Worm (Caenorhabditis elegans) whole organism, late embryonic: ENCODE measurements around the gene T21H3.1.

ENCODE experiments used
- C38D4.7 ChIP-seq: fragments of 200-800 bp; sonication (Bioruptor generic); optimal IDR thresholded peaks from 2 replicates; lab custom pipeline; 2018; ENCODE audit warnings: mild to moderate bottlenecking, missing genetic modification characterization, moderate library complexity, missing compliant biosample characterization
- F13H6.1 ChIP-seq: sonication (generic microtip); optimal IDR thresholded peaks from 2 replicates; lab custom pipeline; 2016; ENCODE audit warnings: missing genetic modification characterization, missing compliant biosample characterization
- T23F11.4 ChIP-seq: fragments of 200-800 bp; sonication (Bioruptor generic); optimal IDR thresholded peaks from 2 replicates; lab custom pipeline; 2018; ENCODE audit warnings: mild to moderate bottlenecking, missing genetic modification characterization, missing compliant biosample characterization
- ama-1 ChIP-seq: fragments of 150-350 bp; optimal IDR thresholded peaks from 2 replicates; lab custom pipeline; 2014
- ceh-14 ChIP-seq: sonication (generic microtip); optimal IDR thresholded peaks from 2 replicates; lab custom pipeline; 2016; ENCODE audit warnings: missing genotype, missing genetic modification characterization, missing compliant biosample characterization
- ceh-18 ChIP-seq: sonication (generic microtip); optimal IDR thresholded peaks from 2 replicates; lab custom pipeline; 2016; ENCODE audit warnings: missing genetic modification characterization, missing compliant biosample characterization
- ceh-19 ChIP-seq: fragments of 200-800 bp; sonication (Bioruptor generic); optimal IDR thresholded peaks from 2 replicates; lab custom pipeline; 2018; ENCODE audit warnings: mild to moderate bottlenecking, missing genetic modification characterization, missing compliant biosample characterization
- ceh-24 ChIP-seq: sonication (generic microtip); optimal IDR thresholded peaks from 2 replicates; lab custom pipeline; 2016; ENCODE audit warnings: mild to moderate bottlenecking, missing genetic modification characterization, missing compliant biosample characterization
- ceh-31 ChIP-seq: sonication (generic microtip); optimal IDR thresholded peaks from 2 replicates; lab custom pipeline; 2016; ENCODE audit warnings: missing genetic modification characterization, missing compliant biosample characterization
- ceh-34 ChIP-seq: sonication (generic microtip); optimal IDR thresholded peaks from 2 replicates; lab custom pipeline; 2016; ENCODE audit warnings: mild to moderate bottlenecking, missing genetic modification characterization, missing compliant biosample characterization
- ceh-48 ChIP-seq: sonication (generic microtip); optimal IDR thresholded peaks from 2 replicates; lab custom pipeline; 2016; ENCODE audit warnings: missing genetic modification characterization, inconsistent platforms, missing compliant biosample characterization
- ceh-6 ChIP-seq: fragments of 200-800 bp; sonication (Bioruptor generic); optimal IDR thresholded peaks from 2 replicates; lab custom pipeline; 2018; ENCODE audit warnings: mild to moderate bottlenecking, missing genetic modification characterization, missing compliant biosample characterization
- dmd-4 ChIP-seq: sonication (generic microtip); optimal IDR thresholded peaks from 2 replicates; lab custom pipeline; 2016; ENCODE audit warnings: borderline replicate concordance, missing genetic modification characterization, missing compliant biosample characterization
- elt-2 ChIP-seq: sonication (generic microtip); optimal IDR thresholded peaks from 2 replicates; lab custom pipeline; 2016; ENCODE audit warnings: missing genetic modification reagents, missing genetic modification characterization, missing compliant biosample characterization
- elt-4 ChIP-seq: sonication (generic microtip); optimal IDR thresholded peaks from 2 replicates; lab custom pipeline; 2016; ENCODE audit warnings: missing genetic modification characterization, missing compliant biosample characterization
- eyg-1 ChIP-seq: sonication (generic microtip); optimal IDR thresholded peaks from 2 replicates; lab custom pipeline; 2016; ENCODE audit warnings: missing genotype, missing genetic modification characterization, missing compliant biosample characterization
- fax-1 ChIP-seq: sonication (generic microtip); optimal IDR thresholded peaks from 2 replicates; lab custom pipeline; 2016; ENCODE audit warnings: missing genotype, missing genetic modification characterization, missing compliant biosample characterization
- fkh-10 ChIP-seq: fragments of 150-350 bp; optimal IDR thresholded peaks from 2 replicates; lab custom pipeline; 2014; ENCODE audit warnings: missing biosample characterization, missing genetic modification reagents, missing genetic modification characterization
- hlh-15 ChIP-seq: sonication (generic microtip); optimal IDR thresholded peaks from 2 replicates; lab custom pipeline; 2016; ENCODE audit warnings: missing genetic modification characterization, missing compliant biosample characterization
- hlh-8 ChIP-seq: sonication (generic microtip); optimal IDR thresholded peaks from 2 replicates; lab custom pipeline; 2016; ENCODE audit warnings: missing genotype, missing genetic modification characterization, missing compliant biosample characterization
- lim-6 ChIP-seq: sonication (generic microtip); optimal IDR thresholded peaks from 2 replicates; lab custom pipeline; 2016; ENCODE audit warnings: missing genetic modification characterization, missing compliant biosample characterization
- lin-11 ChIP-seq: fragments of 200-800 bp; sonication (Bioruptor generic); optimal IDR thresholded peaks from 2 replicates; lab custom pipeline; 2018; ENCODE audit warnings: mild to moderate bottlenecking, missing genetic modification characterization, missing compliant biosample characterization
- madf-2 ChIP-seq: sonication (generic microtip); optimal IDR thresholded peaks from 2 replicates; lab custom pipeline; 2017; ENCODE audit warnings: missing genetic modification characterization, missing compliant biosample characterization
- mec-3 ChIP-seq: sonication (generic microtip); optimal IDR thresholded peaks from 2 replicates; lab custom pipeline; 2016; ENCODE audit warnings: borderline replicate concordance, missing genetic modification characterization, missing compliant biosample characterization
- nfya-1 ChIP-seq: sonication (generic microtip); optimal IDR thresholded peaks from 2 replicates; lab custom pipeline; 2017; ENCODE audit warnings: missing genetic modification characterization, mild to moderate bottlenecking, missing compliant biosample characterization, antibody characterized with exemption, moderate library complexity
- nhr-11 ChIP-seq: fragments of 150-350 bp; optimal IDR thresholded peaks from 2 replicates; lab custom pipeline; 2014; ENCODE audit warnings: missing biosample characterization, missing genetic modification characterization
- nhr-232 ChIP-seq: sonication (generic microtip); optimal IDR thresholded peaks from 2 replicates; lab custom pipeline; 2016; ENCODE audit warnings: missing genetic modification characterization, missing compliant biosample characterization
- odd-2 ChIP-seq: sonication (generic microtip); optimal IDR thresholded peaks from 2 replicates; lab custom pipeline; 2017; ENCODE audit warnings: antibody characterized with exemption, mild to moderate bottlenecking, missing genetic modification characterization, missing compliant biosample characterization
- pha-2 ChIP-seq: sonication (generic microtip); optimal IDR thresholded peaks from 2 replicates; lab custom pipeline; 2017; ENCODE audit warnings: mild to moderate bottlenecking, missing genetic modification characterization, missing compliant biosample characterization
- pha-4 ChIP-seq: fragments of 150-350 bp; optimal IDR thresholded peaks from 2 replicates; lab custom pipeline; 2018; ENCODE audit warnings: missing biosample characterization, missing genetic modification reagents, missing genetic modification characterization
- pros-1 ChIP-seq: fragments of 150-350 bp; optimal IDR thresholded peaks from 2 replicates; lab custom pipeline; 2014; ENCODE audit warnings: missing biosample characterization, missing genetic modification reagents, missing genetic modification characterization
- rnt-1 ChIP-seq: sonication (generic microtip); optimal IDR thresholded peaks from 2 replicates; lab custom pipeline; 2016; ENCODE audit warnings: missing genetic modification characterization, missing compliant biosample characterization
- sdc-2 ChIP-seq: sonication (generic microtip); optimal IDR thresholded peaks from 2 replicates; lab custom pipeline; 2016; ENCODE audit warnings: missing genotype, missing genetic modification characterization, missing compliant biosample characterization
- tbx-2 ChIP-seq: sonication (generic microtip); optimal IDR thresholded peaks from 2 replicates; lab custom pipeline; 2016; ENCODE audit warnings: missing genetic modification characterization, missing compliant biosample characterization
- tbx-7 ChIP-seq: sonication (generic microtip); optimal IDR thresholded peaks from 2 replicates; lab custom pipeline; 2016; ENCODE audit warnings: missing genotype, missing genetic modification characterization, missing compliant biosample characterization
- ttx-3 ChIP-seq: sonication (generic microtip); optimal IDR thresholded peaks from 2 replicates; lab custom pipeline; 2016; ENCODE audit warnings: missing genetic modification reagents, missing genetic modification characterization, missing compliant biosample characterization
- unc-3 ChIP-seq, 2 experiments: fragments of 200-800 bp in 1 of 2; sonication (Bioruptor generic) in 1 of 2; sonication (generic microtip) in 1 of 2; conservative IDR thresholded peaks in 1 of 2; optimal IDR thresholded peaks in 1 of 2; 2 replicates each; pipeline versions ENCODE4 v1.3.6 to Lab custom; 2016 to 2022; ENCODE audit warnings: missing compliant biosample characterization in 2 of 2, missing genetic modification characterization in 2 of 2, missing genetic modification reagents in 1 of 2
- unc-42 ChIP-seq: sonication (generic microtip); optimal IDR thresholded peaks from 2 replicates; lab custom pipeline; 2016; ENCODE audit warnings: missing genotype, missing genetic modification characterization, missing compliant biosample characterization
- unc-55 ChIP-seq: sonication (generic microtip); optimal IDR thresholded peaks from 2 replicates; lab custom pipeline; 2017; ENCODE audit warnings: missing biosample characterization, missing genetic modification reagents, missing genetic modification characterization
- unc-86 ChIP-seq: sonication (generic microtip); optimal IDR thresholded peaks from 2 replicates; lab custom pipeline; 2016; ENCODE audit warnings: missing genetic modification characterization, missing compliant biosample characterization
- ztf-16 ChIP-seq: sonication (generic microtip); optimal IDR thresholded peaks from 2 replicates; lab custom pipeline; 2017; ENCODE audit warnings: missing genetic modification characterization, missing compliant biosample characterization

T21H3.1 gene

ce11 chrV:1153925-1154324 is 22.6 kb upstream of the T21H3.1 start:
- TF ChIP-seq ceh-31 (tag; lab: Kevin White, UChicago) (peak; percentile 63), nfya-1 (tag; lab: Kevin White, UChicago) (peak; percentile 47), unc-86 (peak; percentile 52), ttx-3 (tag; lab: Kevin White, UChicago) (no peak), madf-2 (tag; lab: Kevin White, UChicago) (peak; percentile 32), ama-1 (lab: Kevin White, UChicago) (no peak), dmd-4 (tag; lab: Kevin White, UChicago) (peak; percentile 49), lin-11 (tag; lab: Kevin White, UChicago) (no peak), fax-1 (tag; lab: Kevin White, UChicago) (no peak), ceh-34 (tag; lab: Kevin White, UChicago) (peak; percentile 6), sdc-2 (tag; lab: Kevin White, UChicago) (peak; percentile 25), tbx-7 (tag; lab: Kevin White, UChicago) (no peak), ceh-48 (tag; lab: Kevin White, UChicago) (no peak), ztf-16 (no peak), ceh-24 (tag; lab: Kevin White, UChicago) (no peak), F13H6.1 (peak; percentile 46), elt-2 (tag; lab: Kevin White, UChicago) (no peak), ceh-14 (tag; lab: Kevin White, UChicago) (peak; percentile 68), rnt-1 (tag; lab: Kevin White, UChicago) (peak; percentile 12), eyg-1 (peak; percentile 18), lim-6 (no peak), unc-42 (tag; lab: Kevin White, UChicago) (peak; percentile 43), ceh-18 (tag; lab: Kevin White, UChicago) (peak; percentile 41), odd-2 (tag; lab: Kevin White, UChicago) (no peak), ceh-6 (GFP tag; lab: Kevin White, UChicago) (peak; percentile 15), ceh-19 (GFP tag; lab: Kevin White, UChicago) (peak; percentile 30)

- TF ChIP-seq unc-42 (tag; lab: Kevin White, UChicago) (peak; percentile 76), pha-4 (no peak), mec-3 (tag; lab: Kevin White, UChicago) (no peak)
Observed at ce11 chrV:1154472-1155278, 21.8 kb upstream of the T21H3.1 start.

- no peak for TF ChIP-seq unc-3 (GFP tag; conservative IDR thresholded peaks at IDR 0.05; lab: Robert Waterston, UW)
- no peak for TF ChIP-seq unc-3 (tag; optimal IDR thresholded peaks at IDR 0.05; lab: Kevin White, UChicago)
- no peak for TF ChIP-seq fkh-10
- TF ChIP-seq unc-55 = peak; percentile 12
- TF ChIP-seq elt-4 = no peak
- TF ChIP-seq T23F11.4 (GFP tag; lab: Kevin White, UChicago) = no peak
- no peak for TF ChIP-seq pros-1 (tag; lab: Kevin White, UChicago)
- TF ChIP-seq hlh-8 (tag; lab: Kevin White, UChicago) = no peak
- TF ChIP-seq nhr-232 = no peak
Observed at ce11 chrV:1155914-1156313, 20.6 kb upstream of the T21H3.1 start, which contains the start of gene cmd-1. Gene cmd-1 (plus strand): TSS chrV:1156271.

ce11 chrV:1156431-1156830 is 20.1 kb upstream of the T21H3.1 start:
- TF ChIP-seq pha-2 (tag; lab: Kevin White, UChicago) (no peak), eyg-1 (no peak), C38D4.7 (no peak), T23F11.4 (GFP tag; lab: Kevin White, UChicago) (no peak), tbx-2 (tag; lab: Kevin White, UChicago) (no peak), unc-42 (tag; lab: Kevin White, UChicago) (no peak), elt-4 (no peak), ceh-34 (tag; lab: Kevin White, UChicago) (no peak), ceh-19 (GFP tag; lab: Kevin White, UChicago) (no peak), ztf-16 (no peak), nhr-11 (tag; lab: Kevin White, UChicago) (no peak), hlh-15 (tag; lab: Kevin White, UChicago) (no peak)
